Worm (Caenorhabditis elegans): ENCODE results near the gene ufd-3.
A peak's percentile ranks its signal among the peaks of the same experiment; 100 is the strongest.

ufd-3 gene

ce11 chrII:9974210-9974609, 33.7 kb downstream of the ufd-3 start:
- TF ChIP-seq elt-2 (tag; optimal IDR thresholded peaks at IDR 0.05) (peak; percentile 65), hlh-8 (tag; optimal IDR thresholded peaks at IDR 0.05) (no peak)

- TF ChIP-seq pha-4 (tag; optimal IDR thresholded peaks at IDR 0.05) (no peak), pag-3 (tag; optimal IDR thresholded peaks at IDR 0.05; ENCODE audit: borderline replicate concordance) (no peak), rnt-1 (tag; optimal IDR thresholded peaks at IDR 0.05) (no peak), pqm-1 (tag; optimal IDR thresholded peaks at IDR 0.05) (no peak), che-1 (tag; optimal IDR thresholded peaks at IDR 0.05) (no peak), unc-3 (GFP tag; conservative IDR thresholded peaks at IDR 0.05) (no peak), unc-3 (tag; optimal IDR thresholded peaks at IDR 0.05) (no peak), ceh-24 (tag; optimal IDR thresholded peaks at IDR 0.05) (no peak), pros-1 (tag; optimal IDR thresholded peaks at IDR 0.05) (no peak), hlh-13 (GFP tag; optimal IDR thresholded peaks at IDR 0.05) (no peak), nfya-1 (tag; optimal IDR thresholded peaks at IDR 0.05) (peak; percentile 25), unc-55 (GFP tag; optimal IDR thresholded peaks at IDR 0.05) (peak; percentile 22), dve-1 (tag; optimal IDR thresholded peaks at IDR 0.05) (peak; percentile 11), ceh-18 (tag; optimal IDR thresholded peaks at IDR 0.05) (peak; percentile 43), ceh-31 (tag; optimal IDR thresholded peaks at IDR 0.05) (peak; percentile 19), hlh-30 (tag; optimal IDR thresholded peaks at IDR 0.05; ENCODE audit: insufficient read depth) (no peak), ttx-3 (tag; optimal IDR thresholded peaks at IDR 0.05) (no peak), tbx-7 (tag; optimal IDR thresholded peaks at IDR 0.05) (no peak), ceh-45 (GFP tag; IDR thresholded peaks at IDR 0.05) (no peak), C08G9.2 (tag; optimal IDR thresholded peaks at IDR 0.05) (no peak), K02D7.2 (tag; optimal IDR thresholded peaks at IDR 0.05) (no peak), hlh-8 (tag; optimal IDR thresholded peaks at IDR 0.05) (no peak), sox-2 (GFP tag; IDR thresholded peaks at IDR 0.05) (no peak)
Observed at ce11 chrII:9974967-9975366, 34.4 kb downstream of the ufd-3 start, which contains the start of gene aakg-5. Gene aakg-5 (minus strand): TSS chrII:9975125.

ce11 chrII:9976405-9976804, 35.9 kb downstream of the ufd-3 start, which contains the start of gene R53.8:
Gene R53.8 (plus strand): TSS chrII:9976705.
- TF ChIP-seq fax-1 (tag; optimal IDR thresholded peaks at IDR 0.05) = no peak
- no peak for TF ChIP-seq gmeb-2 (tag; optimal IDR thresholded peaks at IDR 0.05)
- no peak for TF ChIP-seq ceh-22 (tag; optimal IDR thresholded peaks at IDR 0.05)
- no peak for TF ChIP-seq lim-6 (tag; optimal IDR thresholded peaks at IDR 0.05)
- no peak for TF ChIP-seq ceh-24 (tag; optimal IDR thresholded peaks at IDR 0.05)
- no peak for TF ChIP-seq unc-3 (GFP tag; conservative IDR thresholded peaks at IDR 0.05)
- no peak for TF ChIP-seq unc-3 (tag; optimal IDR thresholded peaks at IDR 0.05)
- no peak for TF ChIP-seq pag-3 (tag; optimal IDR thresholded peaks at IDR 0.05; ENCODE audit: borderline replicate concordance)
- no peak for TF ChIP-seq sox-2 (GFP tag; IDR thresholded peaks at IDR 0.05)
- no peak for TF ChIP-seq zip-5 (tag; optimal IDR thresholded peaks at IDR 0.05)
- no peak for TF ChIP-seq ceh-19 (GFP tag; optimal IDR thresholded peaks at IDR 0.05)
- no peak for TF ChIP-seq elt-2 (tag; optimal IDR thresholded peaks at IDR 0.05)

ce11 chrII:9980077-9980631, 39.6 kb downstream of the ufd-3 start, which contains the start of gene ZK892.6:
Gene ZK892.6 (minus strand): TSS chrII:9980127.
- no peak for TF ChIP-seq C38D4.7 (GFP tag; optimal IDR thresholded peaks at IDR 0.05)
- no peak for TF ChIP-seq fax-1 (tag; optimal IDR thresholded peaks at IDR 0.05)
- no peak for TF ChIP-seq ceh-6 (GFP tag; optimal IDR thresholded peaks at IDR 0.05)
- TF ChIP-seq hlh-6 (tag; optimal IDR thresholded peaks at IDR 0.05) = no peak
- no peak for TF ChIP-seq zip-5 (tag; optimal IDR thresholded peaks at IDR 0.05)
- no peak for TF ChIP-seq syd-9 (tag; optimal IDR thresholded peaks at IDR 0.05)
- TF ChIP-seq sox-4 (tag; optimal IDR thresholded peaks at IDR 0.05) = no peak
- TF ChIP-seq K02D7.2 (tag; optimal IDR thresholded peaks at IDR 0.05) = no peak
- no peak for TF ChIP-seq mec-3 (tag; optimal IDR thresholded peaks at IDR 0.05; ENCODE audit: borderline replicate concordance)
- TF ChIP-seq ceh-22 (tag; optimal IDR thresholded peaks at IDR 0.05) = no peak
- no peak for TF ChIP-seq lim-6 (tag; optimal IDR thresholded peaks at IDR 0.05)
- no peak for TF ChIP-seq ceh-45 (GFP tag; IDR thresholded peaks at IDR 0.05)
- TF ChIP-seq fkh-10 (GFP tag; optimal IDR thresholded peaks at IDR 0.05) = no peak
- no peak for TF ChIP-seq gmeb-2 (tag; optimal IDR thresholded peaks at IDR 0.05)
- TF ChIP-seq ahr-1 (tag; optimal IDR thresholded peaks at IDR 0.05) = no peak
